Fruit fly (Drosophila melanogaster): ENCODE measurements around the gene Mayo.

Gene Mayo

DNA sequence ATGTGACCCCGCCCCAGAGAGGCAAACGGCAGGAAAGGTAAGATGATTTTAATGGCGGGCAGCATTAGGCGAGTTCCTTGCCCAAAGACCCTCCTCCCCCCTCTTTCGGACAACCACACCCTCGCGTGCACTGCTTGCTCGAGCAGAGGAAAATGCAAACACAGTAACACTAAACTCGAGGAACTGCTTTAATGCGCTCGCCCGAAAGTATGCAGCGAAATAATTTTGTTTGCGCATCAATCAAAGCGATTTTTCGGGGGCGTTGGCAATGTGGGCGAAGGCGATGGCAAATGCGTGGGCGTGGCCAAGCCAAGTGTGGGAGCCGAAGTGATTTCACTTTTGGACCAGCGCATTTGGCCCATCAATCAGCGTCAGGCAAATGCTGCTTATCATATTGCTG lies 22.6 kb downstream of the Mayo start (continued):
- TF ChIP-seq CG9932 (GFP tag; IDR thresholded peaks at IDR 0.05), result peak; percentile 16; the same call in 1 of the 2 replicates
- TF ChIP-seq sr (GFP tag; IDR thresholded peaks at IDR 0.05), result peak; percentile 89
- TF ChIP-seq YL-1 (GFP tag; optimal IDR thresholded peaks at IDR 0.05), result no peak
- TF ChIP-seq slbo (GFP tag; IDR thresholded peaks at IDR 0.05), result peak; percentile 20; the same call in 1 of the 2 replicates
- TF ChIP-seq chn (GFP tag; optimal IDR thresholded peaks at IDR 0.05), result peak; percentile 68
- peak; percentile 51; the same call in 1 of the 2 replicates for TF ChIP-seq CG13287 (GFP tag; IDR thresholded peaks at IDR 0.05; ENCODE audit: partially characterized antibody)
- peak in 1 of 2 experiments; percentile 33 for TF ChIP-seq chif (GFP tag; optimal IDR thresholded peaks at IDR 0.05)
- peak; percentile 66; the same call in 1 of the 3 replicates for TF ChIP-seq ken (GFP tag; IDR thresholded peaks at IDR 0.05)
- peak in 1 of 2 experiments; percentile 52 for TF ChIP-seq Eip74EF (GFP tag; optimal IDR thresholded peaks at IDR 0.05)
- peak; percentile 37 for TF ChIP-seq nmo (GFP tag; optimal IDR thresholded peaks at IDR 0.05)
- no peak for TF ChIP-seq CG8478 (optimal IDR thresholded peaks at IDR 0.05)
- no peak for TF ChIP-seq CG12659 (GFP tag; optimal IDR thresholded peaks at IDR 0.05)
- no peak for TF ChIP-seq CG6813 (GFP tag; optimal IDR thresholded peaks at IDR 0.05)
- peak; percentile 98 for TF ChIP-seq crol (GFP tag; IDR thresholded peaks at IDR 0.05)
- TF ChIP-seq pum (GFP tag; optimal IDR thresholded peaks at IDR 0.05), result peak; percentile 3
- TF ChIP-seq lov (optimal IDR thresholded peaks at IDR 0.05), result no peak
- TF ChIP-seq lov (GFP tag; IDR thresholded peaks at IDR 0.05), result no peak
- no peak for TF ChIP-seq CG2120 (GFP tag; optimal IDR thresholded peaks at IDR 0.05)
- no peak for TF ChIP-seq prd (optimal IDR thresholded peaks at IDR 0.05)
- 0 out of 3 replicates have a peak, but pooled peaks have one; percentile 5 for TF ChIP-seq prd (GFP tag; IDR thresholded peaks at IDR 0.05)
- peak; percentile 4 for TF ChIP-seq trem (tag; optimal IDR thresholded peaks at IDR 0.05)
- TF ChIP-seq klu (GFP tag; IDR thresholded peaks at IDR 0.05), result 0 out of 2 replicates have a peak, but pooled peaks have one; percentile 27
- TF ChIP-seq hbn (GFP tag; IDR thresholded peaks at IDR 0.05; ENCODE audit: partially characterized antibody), result no peak
- peak in 1 of 2 experiments; percentile 1 for TF ChIP-seq dpn (GFP tag; optimal IDR thresholded peaks at IDR 0.05)
- no peak for TF ChIP-seq repo (GFP tag; optimal IDR thresholded peaks at IDR 0.05)
- TF ChIP-seq CG13775 (GFP tag; optimal IDR thresholded peaks at IDR 0.05), result peak; percentile 41
- TF ChIP-seq CG16813 (GFP tag; IDR thresholded peaks at IDR 0.05; ENCODE audit: partially characterized antibody), result 0 out of 3 replicates have a peak, but pooled peaks have one; percentile 33
- TF ChIP-seq CG34376 (GFP tag; optimal IDR thresholded peaks at IDR 0.05), result no peak
- peak; percentile 15; the same call in 1 of the 2 replicates for TF ChIP-seq E2f2 (GFP tag; IDR thresholded peaks at IDR 0.05)
- TF ChIP-seq gsb (GFP tag; IDR thresholded peaks at IDR 0.05), result no peak
- no peak for TF ChIP-seq sens-2 (GFP tag; IDR thresholded peaks at IDR 0.05)
- no peak for TF ChIP-seq Sry-δ (GFP tag; optimal IDR thresholded peaks at IDR 0.05)
- peak; percentile 58 for TF ChIP-seq HmgD (GFP tag; optimal IDR thresholded peaks at IDR 0.05)
- TF ChIP-seq zen2 (GFP tag; IDR thresholded peaks at IDR 0.05; ENCODE audit: partially characterized antibody), result no peak
- TF ChIP-seq cwo (GFP tag; optimal IDR thresholded peaks at IDR 0.05), result no peak

DNA sequence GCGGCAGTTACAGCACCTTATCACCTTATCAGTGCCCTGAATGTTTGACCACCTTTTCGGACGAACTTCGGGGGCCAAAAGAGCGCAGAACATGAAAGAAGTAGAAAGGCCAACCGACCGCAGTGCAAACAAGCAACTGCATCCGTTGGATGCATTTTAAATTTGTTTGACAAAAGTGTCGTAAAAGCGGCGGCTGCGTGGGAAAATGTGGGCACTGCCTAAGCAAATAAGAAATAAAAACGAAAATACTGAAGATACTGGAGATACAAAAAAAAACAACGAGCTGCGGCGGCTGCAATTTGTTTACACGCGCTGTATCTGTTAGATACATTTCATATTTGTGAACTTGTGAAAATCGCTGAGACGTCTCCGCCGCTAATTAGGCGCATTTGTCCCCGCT lies 38.3 kb downstream of the Mayo start:
- TF ChIP-seq Ets65A (GFP tag) (peak; percentile 2), Vsx1 (GFP tag; optimal IDR thresholded peaks at IDR 0.05) (peak; percentile 18), ATbp (GFP tag; optimal IDR thresholded peaks at IDR 0.05) (peak; percentile 35), CG10959 (GFP tag; IDR thresholded peaks at IDR 0.05) (no peak), CG15696 (tag; optimal IDR thresholded peaks at IDR 0.05) (peak; percentile 18), ara (GFP tag; IDR thresholded peaks at IDR 0.05) (0 out of 2 replicates have a peak, but pooled peaks have one; percentile 24), usp (GFP tag; optimal IDR thresholded peaks at IDR 0.05) (no peak), sens (GFP tag) (peak; percentile 50), odd (GFP tag; optimal IDR thresholded peaks at IDR 0.05) (peak; percentile 20), otp (GFP tag; IDR thresholded peaks at IDR 0.05) (no peak), D (optimal IDR thresholded peaks at IDR 0.05) (no peak), D (GFP tag; optimal IDR thresholded peaks at IDR 0.05) (peak; percentile 9), CG6813 (GFP tag; optimal IDR thresholded peaks at IDR 0.05) (peak; percentile 22), Med (GFP tag) (peak; percentile 7), kni (GFP tag; optimal IDR thresholded peaks at IDR 0.05) (peak; percentile 51), CG33557 (GFP tag; optimal IDR thresholded peaks at IDR 0.05) (peak; percentile 23), CG9727 (GFP tag; optimal IDR thresholded peaks at IDR 0.05) (peak; percentile 10), danr (GFP tag; IDR thresholded peaks at IDR 0.05) (no peak), ci (GFP tag; IDR thresholded peaks at IDR 0.05) (0 out of 3 replicates have a peak, but pooled peaks have one; percentile 22)

Data from whole organism, embryonic.